Fruit fly (Drosophila melanogaster): ENCODE data around the gene Ugt302E1.

DNA sequence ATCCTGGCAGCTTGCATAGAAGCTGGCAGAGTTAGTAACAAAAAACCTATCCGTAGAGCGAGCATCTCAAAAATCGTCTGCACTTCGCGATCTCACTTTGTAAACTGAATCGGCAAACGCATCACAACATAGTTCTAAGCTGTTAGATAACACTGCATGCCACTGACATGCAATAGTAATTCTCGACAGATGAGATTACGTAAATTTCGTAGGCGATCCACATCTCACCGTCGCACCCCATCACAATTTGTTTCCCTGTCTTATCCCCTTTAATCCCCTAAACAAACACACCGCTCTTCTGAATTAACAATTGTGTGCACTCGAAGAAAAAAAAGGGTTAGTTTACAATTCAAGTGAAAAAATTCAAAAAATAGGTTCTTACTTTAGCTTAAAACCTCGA, 15.7 kb downstream of the Ugt302E1 start, which contains the start of gene Ugt35B1:
- TF ChIP-seq CTCF (optimal IDR thresholded peaks at IDR 0.05) (no peak), CG8478 (optimal IDR thresholded peaks at IDR 0.05) (no peak)
